Worm (Caenorhabditis elegans): Measurements from ENCODE around the gene ify-1.

Gene ify-1

DNA sequence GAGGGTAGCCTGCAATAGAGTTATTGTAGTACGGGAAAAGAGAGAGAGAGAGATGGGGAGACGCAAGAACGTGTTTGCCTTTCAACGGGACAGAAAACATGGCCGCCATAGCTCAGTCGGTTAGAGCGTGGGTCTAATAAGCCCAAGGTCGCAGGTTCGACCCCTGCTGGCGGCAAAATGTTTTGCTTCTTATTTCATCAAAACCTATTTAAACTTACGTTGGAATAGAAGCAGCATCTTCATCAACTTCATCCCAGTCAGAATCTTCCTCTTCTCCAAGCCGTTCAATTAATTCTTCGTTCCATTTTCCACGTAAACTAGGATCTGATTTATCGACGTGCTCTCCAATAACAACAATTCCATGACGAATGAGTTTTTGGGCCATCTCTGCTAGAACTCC is 22.3 kb downstream of the ify-1 start (continued):
- no peak for TF ChIP-seq lin-15B (tag; optimal IDR thresholded peaks at IDR 0.05)
- TF ChIP-seq T20F7.1 (GFP tag; optimal IDR thresholded peaks at IDR 0.05): peak; percentile 16
- TF ChIP-seq nhr-77 (tag; optimal IDR thresholded peaks at IDR 0.05): peak; percentile 71
- TF ChIP-seq ceh-20 (GFP tag; IDR thresholded peaks at IDR 0.05): peak; percentile 70

DNA sequence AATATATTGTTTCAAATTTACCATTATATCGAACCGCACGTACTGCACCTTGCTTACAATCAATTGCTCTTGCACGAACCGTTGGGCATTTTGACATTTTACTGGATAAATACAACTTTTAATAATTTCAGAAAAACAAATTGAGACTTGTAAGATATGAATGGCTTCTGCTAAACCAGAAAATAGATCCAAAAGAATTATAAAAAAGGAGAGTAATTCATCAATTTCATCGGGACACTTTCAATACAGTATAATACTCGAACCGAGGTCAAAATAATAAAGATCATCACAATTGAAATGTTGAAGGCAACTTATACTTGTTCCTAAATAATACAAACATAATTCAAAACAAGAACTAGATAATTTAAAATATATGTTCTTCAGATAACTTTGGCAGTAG is 23.4 kb downstream of the ify-1 start, which contains the start of gene wdr-83:
Gene wdr-83, minus strand, starts transcription at position 101 of the 400 bp plus-strand sequence.
- TF ChIP-seq D1046.2 (GFP tag; IDR thresholded peaks at IDR 0.05) (no peak), fos-1 (tag; optimal IDR thresholded peaks at IDR 0.05) (no peak), mxl-2 (GFP tag; conservative IDR thresholded peaks at IDR 0.05) (no peak), daf-8 (GFP tag; IDR thresholded peaks at IDR 0.05) (no peak), ceh-82 (tag; optimal IDR thresholded peaks at IDR 0.05) (no peak), ztf-11 (tag; optimal IDR thresholded peaks at IDR 0.05) (no peak), lim-7 (GFP tag; IDR thresholded peaks at IDR 0.05) (no peak), nhr-10 (tag; optimal IDR thresholded peaks at IDR 0.05) (no peak), lin-29 (GFP tag; IDR thresholded peaks at IDR 0.05) (no peak), snpc-4 (tag; optimal IDR thresholded peaks at IDR 0.05) (no peak), nhr-11 (tag; optimal IDR thresholded peaks at IDR 0.05) (no peak), ceh-28 (tag; optimal IDR thresholded peaks at IDR 0.05) (no peak)

DNA sequence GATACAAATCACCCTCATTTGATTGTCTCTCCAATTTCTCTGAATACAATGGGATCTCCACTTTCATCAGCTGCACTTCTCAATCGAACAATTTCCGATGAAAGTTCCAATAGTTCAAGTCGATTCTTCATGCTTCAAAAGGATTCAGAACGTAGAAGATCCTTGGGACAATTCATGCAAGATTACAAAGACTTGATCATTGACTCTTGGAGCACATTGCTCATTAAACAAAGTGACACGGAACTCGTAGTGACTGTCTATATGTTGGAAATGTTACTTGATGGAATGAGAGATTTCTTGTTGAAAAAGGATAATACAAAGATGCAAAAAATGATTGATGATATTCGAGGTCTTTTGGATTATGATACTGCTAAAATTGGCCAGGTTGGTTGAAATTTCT is 27.0 kb downstream of the ify-1 start:
- TF ChIP-seq unc-62 (GFP tag; optimal IDR thresholded peaks at IDR 0.05 in 1 of 2): peak in 1 of 2 experiments; percentile 99
- no peak for TF ChIP-seq unc-62 (tag; optimal IDR thresholded peaks at IDR 0.05)
- no peak for TF ChIP-seq hif-1 (tag; optimal IDR thresholded peaks at IDR 0.05)

DNA sequence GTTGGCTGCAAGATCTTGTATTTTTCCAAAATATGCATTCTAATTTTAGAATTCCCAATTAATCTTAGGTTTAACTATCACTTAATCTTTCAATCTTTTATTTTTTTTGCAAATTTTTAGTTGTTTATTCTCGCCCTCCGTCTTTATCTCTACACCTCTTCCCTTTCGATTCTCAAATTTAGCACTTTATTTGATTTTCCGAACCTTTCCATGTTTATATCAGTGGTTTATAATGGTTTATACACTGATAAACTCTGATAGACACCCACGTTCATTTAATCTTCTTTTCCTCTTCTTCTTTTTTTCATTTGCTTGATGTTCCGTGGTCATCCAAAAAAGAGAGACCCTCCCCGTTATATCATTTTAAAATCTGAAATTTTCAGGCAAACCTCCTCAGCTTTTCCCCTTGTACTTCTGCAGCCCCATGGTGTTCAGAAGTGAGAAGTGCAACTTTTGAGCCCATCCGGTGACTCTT is 32.6 kb downstream of the ify-1 start, which contains the start of the genes nsy-1 and F59A6.13:
Gene nsy-1, plus strand, starts transcription at position 377 of the 475 bp plus-strand sequence.
Gene F59A6.13, plus strand, starts transcription at position 425 of the 475 bp plus-strand sequence.
- peak; percentile 3 for TF ChIP-seq nhr-28 (tag; optimal IDR thresholded peaks at IDR 0.05)
- TF ChIP-seq hlh-11 (tag; optimal IDR thresholded peaks at IDR 0.05): peak; percentile 10
- no peak for TF ChIP-seq ama-1 (optimal IDR thresholded peaks at IDR 0.05)
- TF ChIP-seq cey-2 (tag; optimal IDR thresholded peaks at IDR 0.05; ENCODE audit: borderline replicate concordance, insufficient read depth): no peak
- no peak for TF ChIP-seq zip-2 (tag; optimal IDR thresholded peaks at IDR 0.05)
- TF ChIP-seq dmd-6 (GFP tag; IDR thresholded peaks at IDR 0.05): peak; percentile 70
- no peak for TF ChIP-seq zip-11 (GFP tag; IDR thresholded peaks at IDR 0.05)
- TF ChIP-seq F26F4.8 (GFP tag; conservative IDR thresholded peaks at IDR 0.05): no peak
- no peak for TF ChIP-seq arid-1 (GFP tag; conservative IDR thresholded peaks at IDR 0.05)
- TF ChIP-seq php-3 (GFP tag; IDR thresholded peaks at IDR 0.05): 0 out of 2 replicates have a peak, but pooled peaks have one; percentile 15
- peak; percentile 79 for TF ChIP-seq pqm-1 (tag; optimal IDR thresholded peaks at IDR 0.05)
- TF ChIP-seq daf-16 (GFP tag; optimal IDR thresholded peaks at IDR 0.05): no peak
- peak; percentile 72 for TF ChIP-seq daf-16 (tag; optimal IDR thresholded peaks at IDR 0.05)
- peak; percentile 39 for TF ChIP-seq dve-1 (tag; optimal IDR thresholded peaks at IDR 0.05; ENCODE audit: insufficient read depth)
- no peak for TF ChIP-seq attf-4 (tag; optimal IDR thresholded peaks at IDR 0.05)
- no peak for TF ChIP-seq D1046.2 (GFP tag; IDR thresholded peaks at IDR 0.05)
- TF ChIP-seq mes-2 (tag; optimal IDR thresholded peaks at IDR 0.05; ENCODE audit: poor library complexity, severe bottlenecking): no peak

DNA sequence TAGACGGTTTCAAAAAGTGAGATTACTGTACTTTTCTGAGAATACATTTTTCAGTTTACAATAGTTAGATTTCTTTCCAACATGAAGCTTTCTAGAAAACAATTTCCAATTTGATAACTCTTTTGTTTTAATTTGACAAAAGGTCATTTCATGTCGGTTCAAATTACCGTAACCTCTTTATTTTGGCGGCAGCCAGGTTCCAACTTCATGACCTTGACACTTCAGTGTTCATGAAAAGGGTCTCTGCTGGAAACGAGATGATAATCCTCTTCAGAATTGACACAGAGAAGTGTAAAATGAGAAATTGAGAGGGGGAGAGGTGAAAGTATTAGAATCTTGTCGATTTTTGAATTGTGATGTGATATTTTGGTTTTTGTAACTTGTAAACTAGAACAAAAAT is 33.5 kb downstream of the ify-1 start:
- TF ChIP-seq daf-12 (tag; optimal IDR thresholded peaks at IDR 0.05) (no peak), nhr-102 (tag; optimal IDR thresholded peaks at IDR 0.05) (no peak), F37D6.2 (tag; optimal IDR thresholded peaks at IDR 0.05) (no peak), zip-11 (GFP tag; IDR thresholded peaks at IDR 0.05) (no peak), lsy-2 (tag; optimal IDR thresholded peaks at IDR 0.05) (peak in 1 of 2 experiments; percentile 9), nhr-25 (tag; optimal IDR thresholded peaks at IDR 0.05; ENCODE audit: borderline replicate concordance, insufficient read depth) (peak; percentile 41)
